Worm (Caenorhabditis elegans) whole organism, midembryonic: ENCODE data around the gene E02H9.7.

Experiments used
- T22C8.4 ChIP-seq: fragments of 200-800 bp; sonication (Bioruptor generic); IDR thresholded peaks from 2 replicates; pipeline ENCODE4 v1.3.6; 2022; ENCODE audit warnings: missing genetic modification characterization, missing compliant biosample characterization
- klf-2 ChIP-seq: fragments of 200-800 bp; sonication (Bioruptor generic); conservative IDR thresholded peaks from 2 replicates; pipeline ENCODE4 v1.3.6; 2022; ENCODE audit warnings: missing genetic modification reagents, missing genetic modification characterization, missing compliant biosample characterization
- ref-1 ChIP-seq: fragments of 200-800 bp; sonication (Bioruptor generic); conservative IDR thresholded peaks from 2 replicates; pipeline ENCODE4 v1.3.6; 2022; ENCODE audit warnings: missing genetic modification reagents, missing genetic modification characterization, missing compliant biosample characterization
- ztf-23 ChIP-seq: fragments of 200-800 bp; sonication (Bioruptor generic); IDR thresholded peaks from 2 replicates; pipeline ENCODE4 v1.3.6; 2022; ENCODE audit warnings: missing genetic modification reagents, missing genetic modification characterization, missing compliant biosample characterization
- ztf-29 ChIP-seq: fragments of 200-800 bp; sonication (Bioruptor generic); IDR thresholded peaks from 2 replicates; pipeline ENCODE4 v1.3.6; 2022; ENCODE audit warnings: missing genetic modification reagents, missing genetic modification characterization, missing compliant biosample characterization

DNA sequence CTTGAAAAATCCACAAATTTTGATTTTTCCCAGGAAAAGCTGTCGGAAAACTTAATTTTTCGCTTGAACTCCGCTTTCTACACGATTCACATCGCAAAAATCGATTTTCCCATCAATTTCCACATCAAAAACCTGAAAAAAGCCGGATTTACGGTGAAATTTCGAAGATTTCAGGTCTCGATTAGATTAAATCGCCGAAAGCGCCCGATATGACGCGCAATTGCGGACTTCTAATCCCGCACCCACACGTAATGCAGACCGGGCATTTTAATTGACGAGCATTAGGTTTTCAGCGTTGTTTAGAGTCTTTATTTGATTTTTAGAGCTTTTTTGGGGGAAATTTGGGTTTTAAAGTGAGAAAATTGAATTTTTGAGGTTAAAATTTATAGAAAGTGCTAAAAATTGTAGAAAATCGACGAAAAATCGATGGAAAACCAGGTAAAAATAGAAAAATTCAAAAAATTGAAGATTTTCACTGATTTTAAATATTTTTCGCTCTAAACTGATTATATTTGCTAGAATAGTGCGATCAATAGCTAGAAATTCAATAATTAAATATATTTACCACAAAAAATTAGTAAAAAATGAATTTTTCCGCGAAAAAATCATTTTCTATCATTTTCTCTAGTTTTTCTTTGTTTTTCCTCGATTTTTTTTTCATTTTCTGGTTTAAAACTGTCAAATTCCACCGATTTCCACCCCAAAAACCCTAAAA, 41.7 kb upstream of the E02H9.7 start, which contains the start of gene Y54F10AL.1:
- TF ChIP-seq ztf-29 (no peak), T22C8.4 (GFP tag; lab: Robert Waterston, UW) (no peak), klf-2 (GFP tag; lab: Robert Waterston, UW) (no peak), ztf-23 (GFP tag; lab: Robert Waterston, UW) (no peak), ref-1 (GFP tag; lab: Robert Waterston, UW) (no peak)
